Fruit fly (Drosophila melanogaster) whole organism, embryonic: Measurements from ENCODE around the gene Ret.

Experiments
- Asciz ChIP-seq: fragments of 200-800 bp; sonication (Bioruptor generic); optimal IDR thresholded peaks from 2 replicates; lab custom pipeline; 2017; ENCODE audit warnings: missing biosample characterization, mild to moderate bottlenecking, missing genetic modification characterization, missing genetic modification reagents
- BtbVII ChIP-seq: fragments of 200-800 bp; sonication (Bioruptor generic); optimal IDR thresholded peaks from 3 replicates; lab custom pipeline; 2017; ENCODE audit warnings: missing biosample characterization, mild to moderate bottlenecking, missing genetic modification characterization
- CG1024 ChIP-seq: fragments of 200-800 bp; sonication (Bioruptor generic); IDR thresholded peaks from 2 replicates; pipeline ENCODE4 v1.3.6; 2022; ENCODE audit warnings: missing biosample characterization, missing genetic modification characterization
- CG10543 ChIP-seq: fragments of 200-800 bp; sonication (Bioruptor generic); optimal IDR thresholded peaks from 3 replicates; lab custom pipeline; 2017; ENCODE audit warnings: missing biosample characterization, mild to moderate bottlenecking, missing genetic modification characterization, moderate library complexity
- CG11093 ChIP-seq: fragments of 200-800 bp; sonication (Bioruptor generic); IDR thresholded peaks from 3 replicates; pipeline ENCODE4 v1.3.6; 2022; ENCODE audit warnings: missing biosample characterization, missing genetic modification characterization
- CG12104 ChIP-seq: fragments of 200-800 bp; sonication (Bioruptor generic); optimal IDR thresholded peaks from 3 replicates; lab custom pipeline; 2016; ENCODE audit warnings: missing biosample characterization, missing genetic modification characterization
- CG12391 ChIP-seq: fragments of 200-800 bp; sonication (Bioruptor generic); optimal IDR thresholded peaks from 3 replicates; lab custom pipeline; 2018; ENCODE audit warnings: missing biosample characterization, mild to moderate bottlenecking, missing genetic modification characterization, moderate library complexity
- CG12659 ChIP-seq: fragments of 200-800 bp; sonication (Bioruptor generic); optimal IDR thresholded peaks from 3 replicates; lab custom pipeline; 2017; ENCODE audit warnings: mild to moderate bottlenecking, missing biosample characterization, missing genetic modification reagents, missing genetic modification characterization
- CG14965 ChIP-seq: fragments of 200-800 bp; sonication (Bioruptor generic); optimal IDR thresholded peaks from 2 replicates; lab custom pipeline; 2016; ENCODE audit warnings: missing biosample characterization, missing genetic modification characterization, borderline replicate concordance
- CG1603 ChIP-seq: fragments of 200-800 bp; sonication (Bioruptor generic); optimal IDR thresholded peaks from 2 replicates; lab custom pipeline; 2019; ENCODE audit warnings: missing biosample characterization, mild to moderate bottlenecking, missing genetic modification characterization, moderate library complexity
- CG17328 ChIP-seq: fragments of 200-800 bp; sonication (Bioruptor generic); IDR thresholded peaks from 2 replicates; pipeline ENCODE4 v1.3.6; 2022; ENCODE audit warnings: missing biosample characterization, missing genetic modification characterization
- CG17568 ChIP-seq: fragments of 200-800 bp; sonication (Bioruptor generic); optimal IDR thresholded peaks from 2 replicates; lab custom pipeline; 2018; ENCODE audit warnings: missing biosample characterization, mild to moderate bottlenecking, missing genetic modification characterization, moderate library complexity
- CG17829 ChIP-seq: fragments of 200-800 bp; optimal IDR thresholded peaks from 2 replicates; lab custom pipeline; 2019; ENCODE audit warnings: missing biosample characterization, mild to moderate bottlenecking, missing genetic modification characterization, moderate library complexity
- CG18619 ChIP-seq: fragments of 200-800 bp; sonication (Bioruptor generic); optimal IDR thresholded peaks from 3 replicates; lab custom pipeline; 2017; ENCODE audit warnings: missing biosample characterization, mild to moderate bottlenecking, missing genetic modification characterization
- CG3163 ChIP-seq: fragments of 200-800 bp; sonication (Bioruptor generic); optimal IDR thresholded peaks from 3 replicates; lab custom pipeline; 2016; ENCODE audit warnings: missing biosample characterization, missing genetic modification characterization
- CG34422 ChIP-seq: fragments of 200-800 bp; sonication (Bioruptor generic); IDR thresholded peaks from 3 replicates; pipeline ENCODE4 v1.3.6; 2022; ENCODE audit warnings: missing biosample characterization, missing genetic modification characterization
- CG3726 ChIP-seq: fragments of 200-800 bp; sonication (Bioruptor generic); IDR thresholded peaks from 3 replicates; pipeline ENCODE4, ENCODE4 v1.3.6; 2022; ENCODE audit warnings: missing biosample characterization, missing genetic modification characterization
- CG5180 ChIP-seq: fragments of 200-800 bp; sonication (Bioruptor generic); optimal IDR thresholded peaks from 3 replicates; lab custom pipeline; 2017; ENCODE audit warnings: missing biosample characterization, missing genetic modification characterization, mild to moderate bottlenecking, moderate library complexity, missing genetic modification reagents
- CG6175 ChIP-seq: fragments of 200-800 bp; sonication (Bioruptor generic); IDR thresholded peaks from 3 replicates; pipeline ENCODE4 v1.3.6; 2022; ENCODE audit warnings: missing biosample characterization, missing genetic modification characterization
- CG6654 ChIP-seq: fragments of 200-800 bp; sonication (Bioruptor generic); optimal IDR thresholded peaks from 2 replicates; lab custom pipeline; 2017; ENCODE audit warnings: missing biosample characterization, mild to moderate bottlenecking, missing genetic modification characterization
- Chrac-16 ChIP-seq: fragments of 200-800 bp; sonication (Bioruptor generic); optimal IDR thresholded peaks from 3 replicates; lab custom pipeline; 2016; ENCODE audit warnings: missing biosample characterization, missing genetic modification characterization
- CkIIα-i1 ChIP-seq: fragments of 200-800 bp; sonication (Bioruptor generic); IDR thresholded peaks from 2 replicates; pipeline ENCODE4 v1.3.6; 2022; ENCODE audit warnings: missing biosample characterization, missing genetic modification characterization
- CrebB ChIP-seq: fragments of 200-800 bp; sonication (Bioruptor generic); optimal IDR thresholded peaks from 3 replicates; lab custom pipeline; 2018; ENCODE audit warnings: missing biosample characterization, mild to moderate bottlenecking, missing genetic modification characterization
- Dp ChIP-seq: fragments of 200-800 bp; sonication (Bioruptor generic); optimal IDR thresholded peaks from 2 replicates; lab custom pipeline; 2018; ENCODE audit warnings: missing biosample characterization, mild to moderate bottlenecking, missing genetic modification characterization, moderate library complexity
- GATAe ChIP-seq: fragments of 200-800 bp; sonication (Bioruptor generic); conservative IDR thresholded peaks from 2 replicates; pipeline ENCODE4 v1.3.6; 2022; ENCODE audit warnings: missing biosample characterization, missing genetic modification characterization
- Hr39 ChIP-seq: fragments of >200 bp; optimal IDR thresholded peaks from 2 replicates; lab custom pipeline; 2017
- MBD-R2 ChIP-seq: fragments of 200-800 bp; sonication (Bioruptor generic); IDR thresholded peaks from 2 replicates; pipeline ENCODE4 v1.3.6; 2022; ENCODE audit warnings: missing biosample characterization, missing genetic modification characterization
- Meics ChIP-seq: fragments of 200-800 bp; sonication (Bioruptor generic); optimal IDR thresholded peaks from 2 replicates; lab custom pipeline; 2017; ENCODE audit warnings: missing biosample characterization, mild to moderate bottlenecking, missing genetic modification characterization
- Opbp ChIP-seq: fragments of 200-800 bp; sonication (Bioruptor generic); IDR thresholded peaks from 3 replicates; pipeline ENCODE4 v1.3.6; 2022; ENCODE audit warnings: missing biosample characterization, missing genetic modification characterization; ENCODE audit not compliant: partially characterized antibody
- Rfx ChIP-seq: fragments of 200-800 bp; sonication (Bioruptor generic); IDR thresholded peaks from 2 replicates; pipeline ENCODE4 v1.3.6; 2022; ENCODE audit warnings: missing biosample characterization, missing genetic modification characterization
- Sin3A ChIP-seq: fragments of >200 bp; optimal IDR thresholded peaks from 2 replicates; lab custom pipeline; 2018
- ac ChIP-seq: fragments of 200-800 bp; sonication (Bioruptor generic); optimal IDR thresholded peaks from 3 replicates; lab custom pipeline; 2017; ENCODE audit warnings: missing biosample characterization, mild to moderate bottlenecking, missing genetic modification characterization
- al ChIP-seq: fragments of 200-800 bp; sonication (Bioruptor generic); IDR thresholded peaks from 2 replicates; pipeline ENCODE4 v1.3.6; 2022; ENCODE audit warnings: missing biosample characterization, missing genetic modification characterization
- az2 ChIP-seq: fragments of 200-800 bp; sonication (Bioruptor generic); optimal IDR thresholded peaks from 3 replicates; lab custom pipeline; 2016; ENCODE audit warnings: missing biosample characterization, missing genetic modification characterization
- bigmax ChIP-seq: fragments of 200-800 bp; sonication (Bioruptor generic); optimal IDR thresholded peaks from 2 replicates; lab custom pipeline; 2018; ENCODE audit warnings: missing biosample characterization, mild to moderate bottlenecking, missing genetic modification characterization
- croc ChIP-seq: fragments of 200-800 bp; sonication (Bioruptor generic); conservative IDR thresholded peaks from 3 replicates; pipeline ENCODE4 v1.3.6; 2022; ENCODE audit warnings: missing biosample characterization, missing genetic modification characterization
- crol ChIP-seq: fragments of 200-800 bp; sonication (Bioruptor generic); IDR thresholded peaks from 2 replicates; pipeline ENCODE4 v1.3.6; 2022; ENCODE audit warnings: missing biosample characterization, missing genetic modification characterization
- dm ChIP-seq: fragments of 200-800 bp; sonication (Bioruptor generic); optimal IDR thresholded peaks from 3 replicates; lab custom pipeline; 2016; ENCODE audit warnings: missing biosample characterization, missing genetic modification characterization
- eve ChIP-seq, 2 experiments: fragments of >200 bp; optimal IDR thresholded peaks; 2 replicates each; lab custom pipeline; 2017; ENCODE audit warnings: missing biosample characterization in 2 of 2, missing genetic modification characterization in 2 of 2
- gcm ChIP-seq: fragments of 200-800 bp; sonication (Bioruptor generic); optimal IDR thresholded peaks from 2 replicates; lab custom pipeline; 2019; ENCODE audit warnings: missing biosample characterization, mild to moderate bottlenecking, missing genetic modification characterization, moderate library complexity
- gem ChIP-seq: fragments of 200-800 bp; sonication (Bioruptor generic); optimal IDR thresholded peaks from 2 replicates; lab custom pipeline; 2019; ENCODE audit warnings: missing biosample characterization, mild to moderate bottlenecking, missing genetic modification characterization, moderate library complexity
- grn ChIP-seq: fragments of 200-800 bp; sonication (Bioruptor generic); optimal IDR thresholded peaks from 3 replicates; lab custom pipeline; 2017; ENCODE audit warnings: missing biosample characterization, missing genetic modification characterization
- gt ChIP-seq: fragments of 200-800 bp; sonication (Bioruptor generic); IDR thresholded peaks from 2 replicates; pipeline ENCODE4 v1.3.6; 2022; ENCODE audit warnings: missing biosample characterization, missing genetic modification characterization
- h ChIP-seq: fragments of >200 bp; optimal IDR thresholded peaks from 2 replicates; lab custom pipeline; 2017
- jing ChIP-seq: fragments of 200-800 bp; sonication (Bioruptor generic); optimal IDR thresholded peaks from 2 replicates; lab custom pipeline; 2018; ENCODE audit warnings: missing biosample characterization, mild to moderate bottlenecking, missing genetic modification characterization
- jumu ChIP-seq: fragments of 200-800 bp; sonication (Bioruptor generic); optimal IDR thresholded peaks from 3 replicates; lab custom pipeline; 2016; ENCODE audit warnings: missing biosample characterization, missing genetic modification characterization
- lilli ChIP-seq: fragments of 200-800 bp; sonication (Bioruptor generic); optimal IDR thresholded peaks from 3 replicates; lab custom pipeline; 2016; ENCODE audit warnings: missing biosample characterization, missing genetic modification characterization
- nerfin-2 ChIP-seq: fragments of 200-800 bp; sonication (Bioruptor generic); IDR thresholded peaks from 2 replicates; pipeline ENCODE4 v1.3.6; 2022; ENCODE audit warnings: missing biosample characterization, missing genetic modification characterization; ENCODE audit not compliant: partially characterized antibody
- nom ChIP-seq: fragments of 200-800 bp; sonication (Bioruptor generic); optimal IDR thresholded peaks from 2 replicates; lab custom pipeline; 2017; ENCODE audit warnings: missing biosample characterization, missing genetic modification characterization, mild to moderate bottlenecking, moderate library complexity, missing genetic modification reagents
- run ChIP-seq: fragments of 200-800 bp; sonication (Bioruptor generic); optimal IDR thresholded peaks from 3 replicates; lab custom pipeline; 2018; ENCODE audit warnings: missing biosample characterization, mild to moderate bottlenecking, missing genetic modification characterization
- scrt ChIP-seq: fragments of 200-800 bp; sonication (Bioruptor generic); optimal IDR thresholded peaks from 2 replicates; lab custom pipeline; 2018; ENCODE audit warnings: missing biosample characterization, mild to moderate bottlenecking, missing genetic modification characterization, moderate library complexity
- sens ChIP-seq: fragments of 200-800 bp; sonication (Bioruptor generic); peaks from one replicate; lab custom pipeline; 2016; ENCODE audit warnings: missing biosample characterization, missing genetic modification characterization
- yki ChIP-seq: fragments of >200 bp; optimal IDR thresholded peaks from 3 replicates; lab custom pipeline; 2018

The Ret gene

dm6 chr2L:21166422-21166821 lies 32.1 kb downstream of the Ret start (continued):
- TF ChIP-seq CkIIα-i1 = no peak
- TF ChIP-seq CG12659 = peak; percentile 21
- peak; percentile 40; the same call in 1 of the 3 replicates for TF ChIP-seq Opbp (GFP tag; lab: Robert Waterston, UW)
- TF ChIP-seq CG1603 (tag; lab: Kevin White, UChicago) = peak; percentile 36
- TF ChIP-seq GATAe (GFP tag; lab: Robert Waterston, UW) = no peak
- peak; percentile 22; the same call in 1 of the 2 replicates for TF ChIP-seq Rfx (GFP tag; lab: Robert Waterston, UW)
- no peak for TF ChIP-seq scrt (GFP tag; lab: Kevin White, UChicago)
- no peak for TF ChIP-seq Hr39 (lab: Kevin White, UChicago)
- no peak for TF ChIP-seq BtbVII (GFP tag; lab: Kevin White, UChicago)
- no peak for TF ChIP-seq CG6654 (GFP tag; lab: Kevin White, UChicago)
- TF ChIP-seq yki (lab: Kevin White, UChicago) = no peak
- 0 out of 2 replicates have a peak, but pooled peaks have one; percentile 5 for TF ChIP-seq CG17328 (GFP tag; lab: Robert Waterston, UW)
- TF ChIP-seq h (lab: Kevin White, UChicago) = no peak
- TF ChIP-seq MBD-R2 (GFP tag; lab: Robert Waterston, UW) = peak; percentile 80
- TF ChIP-seq CG3726 (GFP tag; lab: Robert Waterston, UW) = no peak
- TF ChIP-seq az2 (GFP tag; lab: Kevin White, UChicago) = no peak
- peak; percentile 11 for TF ChIP-seq sens
- TF ChIP-seq croc (GFP tag; lab: Robert Waterston, UW) = no peak
- TF ChIP-seq crol (GFP tag; lab: Robert Waterston, UW) = no peak
- no peak for TF ChIP-seq nerfin-2 (GFP tag; lab: Robert Waterston, UW)
- TF ChIP-seq al (GFP tag; lab: Robert Waterston, UW) = no peak
- no peak for TF ChIP-seq CG1024 (GFP tag; lab: Robert Waterston, UW)
- no peak for TF ChIP-seq CG17568 (GFP tag; lab: Kevin White, UChicago)
- peak; percentile 23 for TF ChIP-seq CG10543 (GFP tag; lab: Kevin White, UChicago)
- TF ChIP-seq run = no peak
- TF ChIP-seq CG14965 (GFP tag; lab: Kevin White, UChicago) = no peak
- TF ChIP-seq nom = no peak
- TF ChIP-seq CG5180 (GFP tag; lab: Kevin White, UChicago) = no peak
- peak; percentile 13 for TF ChIP-seq lilli (GFP tag; lab: Kevin White, UChicago)
- TF ChIP-seq CG6175 = no peak
- no peak for TF ChIP-seq jumu (GFP tag; lab: Kevin White, UChicago)
- TF ChIP-seq Sin3A (lab: Kevin White, UChicago) = peak; percentile 23
- TF ChIP-seq CrebB = no peak
- no peak for TF ChIP-seq gt (GFP tag; lab: Robert Waterston, UW)
- TF ChIP-seq eve (GFP tag; optimal IDR thresholded peaks at IDR 0.05; lab: Kevin White, UChicago) = no peak
- no peak for TF ChIP-seq Meics (GFP tag; lab: Kevin White, UChicago)
- peak; percentile 36; the same call in 1 of the 3 replicates for TF ChIP-seq CG34422 (GFP tag; lab: Robert Waterston, UW)
- TF ChIP-seq CG3163 = no peak
- TF ChIP-seq bigmax = peak; percentile 100
- TF ChIP-seq Asciz (GFP tag; lab: Kevin White, UChicago) = no peak
- peak; percentile 86 for TF ChIP-seq Dp
- TF ChIP-seq gcm = no peak
- TF ChIP-seq jing = no peak
- no peak for TF ChIP-seq CG18619 (GFP tag; lab: Kevin White, UChicago)
- no peak for TF ChIP-seq gem (tag; lab: Kevin White, UChicago)
- peak; percentile 0 for TF ChIP-seq CG12391 (tag; lab: Kevin White, UChicago)
- TF ChIP-seq CG11093 (GFP tag; lab: Robert Waterston, UW) = no peak
- TF ChIP-seq grn (GFP tag; lab: Kevin White, UChicago) = no peak
- no peak for TF ChIP-seq CG12104 (GFP tag; lab: Kevin White, UChicago)
- no peak for TF ChIP-seq ac (GFP tag; lab: Kevin White, UChicago)
- no peak for TF ChIP-seq CG17829
- TF ChIP-seq Chrac-16 (GFP tag; lab: Kevin White, UChicago) = no peak
- TF ChIP-seq dm (GFP tag; lab: Kevin White, UChicago) = peak; percentile 59
